Worm (Caenorhabditis elegans) whole organism, L1 larva: ENCODE results near the gene T11G6.3.
A peak's percentile ranks its signal among the peaks of the same experiment; 100 is the strongest.

Experiments
- C04F5.9 ChIP-seq: sonication (generic microtip); optimal IDR thresholded peaks from 2 replicates; lab custom pipeline; 2016; ENCODE audit warnings: missing genetic modification characterization, missing compliant biosample characterization
- C34B4.2 ChIP-seq: sonication (generic microtip); optimal IDR thresholded peaks from 2 replicates; lab custom pipeline; 2017; ENCODE audit warnings: mild to moderate bottlenecking, missing genetic modification characterization, missing compliant biosample characterization
- F16B12.6 ChIP-seq: fragments of 150-350 bp; optimal IDR thresholded peaks from 2 replicates; lab custom pipeline; 2014; ENCODE audit warnings: missing biosample characterization, missing genetic modification characterization
- aly-2 ChIP-seq: fragments of 150-350 bp; optimal IDR thresholded peaks from 2 replicates; lab custom pipeline; 2014; ENCODE audit warnings: missing biosample characterization, missing genetic modification characterization
- blmp-1 ChIP-seq: fragments of 150-350 bp; optimal IDR thresholded peaks from 2 replicates; lab custom pipeline; 2014; ENCODE audit warnings: missing biosample characterization, missing genetic modification characterization
- ceh-8 ChIP-seq: fragments of 200-800 bp; sonication (Bioruptor generic); optimal IDR thresholded peaks from 2 replicates; lab custom pipeline; 2018; ENCODE audit warnings: mild to moderate bottlenecking, missing genetic modification characterization, moderate library complexity, missing compliant biosample characterization
- ceh-82 ChIP-seq, 3 experiments: fragments of 150-350 bp in 1 of 3; sonication (generic microtip) in 2 of 3; optimal IDR thresholded peaks; 2 replicates each; lab custom pipeline; 2014 to 2017; ENCODE audit warnings: missing biosample characterization in 3 of 3, missing genetic modification characterization in 3 of 3
- efl-1 ChIP-seq, 4 experiments: fragments of 150-350 bp; optimal IDR thresholded peaks in 3 of 4; peaks in 1 of 4; 1 replicate in 1 of 4; 2 replicates in 3 of 4; lab custom pipeline; 2014; ENCODE audit warnings: missing biosample characterization in 2 of 4, missing genetic modification characterization in 2 of 4, missing genetic modification reagents in 2 of 4
- egl-13 ChIP-seq: sonication (generic microtip); optimal IDR thresholded peaks from 2 replicates; lab custom pipeline; 2016; ENCODE audit warnings: missing genotype, missing genetic modification reagents, missing genetic modification characterization, missing compliant biosample characterization
- elt-3 ChIP-seq, 6 experiments: fragments of 150-350 bp in 1 of 6; sonication (generic microtip); optimal IDR thresholded peaks; 2 replicates each; lab custom pipeline; 2017 to 2018; ENCODE audit warnings: missing biosample characterization in 6 of 6, missing genetic modification characterization in 6 of 6, inconsistent platforms in 1 of 6
- fkh-10 ChIP-seq: sonication (generic microtip); optimal IDR thresholded peaks from 2 replicates; lab custom pipeline; 2017; ENCODE audit warnings: missing biosample characterization, missing genetic modification reagents, missing genetic modification characterization
- hlh-4 ChIP-seq: sonication (generic microtip); optimal IDR thresholded peaks from 2 replicates; lab custom pipeline; 2016; ENCODE audit warnings: mild to moderate bottlenecking, missing genetic modification characterization, missing compliant biosample characterization
- lin-13 ChIP-seq: fragments of 150-350 bp; optimal IDR thresholded peaks from 2 replicates; lab custom pipeline; 2014; ENCODE audit warnings: missing biosample characterization, missing genetic modification reagents, missing genetic modification characterization
- lin-14 ChIP-seq: fragments of 200-800 bp; sonication (Bioruptor generic); optimal IDR thresholded peaks from 2 replicates; lab custom pipeline; 2018; ENCODE audit warnings: mild to moderate bottlenecking, missing genetic modification characterization, moderate library complexity, missing compliant biosample characterization
- lir-3 ChIP-seq: sonication (generic microtip); optimal IDR thresholded peaks from 2 replicates; lab custom pipeline; 2016; ENCODE audit warnings: mild to moderate bottlenecking, missing genetic modification characterization, moderate library complexity, missing compliant biosample characterization; ENCODE audit not compliant: poor library complexity
- lsy-2 ChIP-seq, 2 experiments: fragments of 150-350 bp; optimal IDR thresholded peaks; 2 replicates each; lab custom pipeline; 2014; ENCODE audit warnings: missing biosample characterization in 2 of 2, missing genetic modification characterization in 2 of 2
- mab-9 ChIP-seq: fragments of 200-800 bp; sonication (Bioruptor generic); IDR thresholded peaks from 2 replicates; pipeline ENCODE4 v1.3.6; 2022; ENCODE audit warnings: missing genetic modification reagents, missing genetic modification characterization, missing compliant biosample characterization
- mdl-1 ChIP-seq, 2 experiments: fragments of 150-350 bp; optimal IDR thresholded peaks; 2 replicates each; lab custom pipeline; 2014 to 2017; ENCODE audit warnings: missing biosample characterization in 2 of 2, missing genetic modification characterization in 2 of 2, inconsistent platforms in 1 of 2
- nhr-11 ChIP-seq: fragments of 150-350 bp; optimal IDR thresholded peaks from 2 replicates; lab custom pipeline; 2014; ENCODE audit warnings: missing biosample characterization, missing genetic modification characterization
- nhr-20 ChIP-seq: sonication (generic microtip); optimal IDR thresholded peaks from 2 replicates; lab custom pipeline; 2016; ENCODE audit warnings: mild to moderate bottlenecking, missing genetic modification characterization, missing compliant biosample characterization
- nhr-237 ChIP-seq: fragments of 150-350 bp; optimal IDR thresholded peaks from 2 replicates; lab custom pipeline; 2014; ENCODE audit warnings: missing biosample characterization, missing genetic modification characterization
- nhr-47 ChIP-seq: sonication (generic microtip); optimal IDR thresholded peaks from 2 replicates; lab custom pipeline; 2016; ENCODE audit warnings: mild to moderate bottlenecking, missing genetic modification characterization, moderate library complexity, missing compliant biosample characterization
- nhr-71 ChIP-seq: sonication (generic microtip); optimal IDR thresholded peaks from 2 replicates; lab custom pipeline; 2016; ENCODE audit warnings: mild to moderate bottlenecking, missing genetic modification characterization, moderate library complexity, missing compliant biosample characterization
- nhr-85 ChIP-seq: sonication (generic microtip); peaks from one replicate; lab custom pipeline; 2016; ENCODE audit warnings: missing genetic modification characterization, inconsistent platforms, missing compliant biosample characterization
- nhr-90 ChIP-seq: sonication (generic microtip); optimal IDR thresholded peaks from 2 replicates; lab custom pipeline; 2016; ENCODE audit warnings: mild to moderate bottlenecking, missing genetic modification characterization, missing compliant biosample characterization; ENCODE audit not compliant: poor library complexity
- pag-3 ChIP-seq: sonication (generic microtip); optimal IDR thresholded peaks from 2 replicates; lab custom pipeline; 2017; ENCODE audit warnings: missing genetic modification characterization, mild to moderate bottlenecking, missing compliant biosample characterization, antibody characterized with exemption, borderline replicate concordance; ENCODE audit not compliant: insufficient read depth
- rnt-1 ChIP-seq: sonication (generic microtip); optimal IDR thresholded peaks from 2 replicates; lab custom pipeline; 2016; ENCODE audit warnings: mild to moderate bottlenecking, missing genetic modification characterization, moderate library complexity, missing compliant biosample characterization
- snu-23 ChIP-seq: sonication (generic microtip); optimal IDR thresholded peaks from 2 replicates; lab custom pipeline; 2016; ENCODE audit warnings: missing genetic modification characterization, missing compliant biosample characterization
- swsn-7 ChIP-seq: sonication (generic microtip); optimal IDR thresholded peaks from 2 replicates; lab custom pipeline; 2016; ENCODE audit warnings: missing genetic modification characterization, missing compliant biosample characterization
- tbx-2 ChIP-seq: sonication (generic microtip); optimal IDR thresholded peaks from 2 replicates; lab custom pipeline; 2016; ENCODE audit warnings: missing genetic modification characterization, missing compliant biosample characterization
- unc-130 ChIP-seq: fragments of 150-350 bp; optimal IDR thresholded peaks from 2 replicates; lab custom pipeline; 2017; ENCODE audit warnings: missing biosample characterization, missing genetic modification characterization, inconsistent platforms
- xbp-1 ChIP-seq: sonication (generic microtip); optimal IDR thresholded peaks from 2 replicates; lab custom pipeline; 2016; ENCODE audit warnings: missing genetic modification characterization, missing compliant biosample characterization
- ztf-4 ChIP-seq: fragments of 150-350 bp; optimal IDR thresholded peaks from 2 replicates; lab custom pipeline; 2014; ENCODE audit warnings: missing biosample characterization, missing genetic modification characterization

The T11G6.3 gene

ce11 chrIV:10855049-10855448, at the start of gene T11G6.3:
Gene T11G6.3 (minus strand): TSS chrIV:10855237.
- TF ChIP-seq elt-3 (tag; optimal IDR thresholded peaks at IDR 0.05; lab: Kevin White, UChicago) (peak in 2 of 6 experiments; percentile 2 to 19), nhr-85 (tag; lab: Kevin White, UChicago) (peak; percentile 66), tbx-2 (tag; lab: Kevin White, UChicago) (peak; percentile 17), nhr-237 (tag; lab: Kevin White, UChicago) (no peak), lsy-2 (tag; optimal IDR thresholded peaks at IDR 0.05; lab: Kevin White, UChicago) (peak in 1 of 2 experiments; percentile 7), mab-9 (GFP tag; lab: Robert Waterston, UW) (no peak), swsn-7 (tag; lab: Kevin White, UChicago) (no peak), snu-23 (GFP tag; lab: Kevin White, UChicago) (peak; percentile 19), lin-14 (peak; percentile 41), blmp-1 (peak; percentile 34), nhr-47 (tag; lab: Kevin White, UChicago) (no peak), nhr-20 (peak; percentile 19), nhr-71 (tag; lab: Kevin White, UChicago) (peak; percentile 4)

DNA sequence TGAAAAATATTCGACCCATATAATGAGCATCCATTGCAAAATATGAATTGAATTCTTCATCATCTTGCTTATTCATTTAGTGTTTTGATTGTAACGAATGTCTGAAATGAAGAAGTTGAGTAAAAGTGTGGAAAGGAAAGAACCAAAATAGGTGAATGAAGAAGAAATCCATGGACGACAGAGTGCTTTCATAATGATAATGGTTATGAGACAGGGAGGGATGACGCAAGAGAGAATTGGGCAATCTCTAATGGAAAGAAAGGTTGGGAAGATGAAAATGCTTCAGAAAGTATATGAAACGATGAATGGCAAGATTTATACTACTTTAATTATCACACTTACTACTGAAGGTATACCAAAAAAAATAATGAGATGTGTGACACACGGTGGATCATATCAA, 49.2 kb upstream of the T11G6.3 start, which contains the start of gene ZK596.3:
Gene ZK596.3, minus strand, starts transcription at position 101 of the 400 bp plus-strand sequence.
- TF ChIP-seq pag-3 (tag; lab: Kevin White, UChicago) (no peak), nhr-71 (tag; lab: Kevin White, UChicago) (no peak)

ce11 chrIV:10902476-10902875, 47.4 kb upstream of the T11G6.3 start:
- no peak for TF ChIP-seq ztf-4 (tag; lab: Kevin White, UChicago)

DNA sequence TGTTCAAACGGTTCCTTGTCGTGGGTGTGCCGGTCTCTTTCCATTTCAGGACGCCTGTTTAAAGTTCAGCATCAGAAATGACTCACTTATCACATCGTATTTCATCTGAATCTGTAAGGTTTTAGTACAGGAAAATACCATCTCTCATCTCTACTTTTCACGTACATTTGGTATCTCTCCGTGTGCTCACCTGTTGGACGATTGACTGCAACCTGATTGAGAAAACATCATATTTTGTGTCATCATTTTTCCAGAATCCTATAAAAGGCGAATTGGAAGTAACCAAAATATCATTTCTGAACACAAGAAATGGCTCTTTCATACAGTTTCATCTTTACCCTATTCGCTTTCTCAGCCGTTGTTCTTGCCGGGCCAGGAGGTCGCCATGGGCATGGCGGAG, 45.0 kb upstream of the T11G6.3 start, which contains the start of gene srlf-30:
Gene srlf-30, plus strand, starts transcription at position 301 of the 400 bp plus-strand sequence.
- TF ChIP-seq F16B12.6 (tag; lab: Kevin White, UChicago) (no peak), lir-3 (tag; lab: Kevin White, UChicago) (no peak), mab-9 (GFP tag; lab: Robert Waterston, UW) (no peak), rnt-1 (tag; lab: Kevin White, UChicago) (no peak), C34B4.2 (no peak), nhr-11 (no peak), aly-2 (tag; lab: Kevin White, UChicago) (no peak), xbp-1 (tag; lab: Kevin White, UChicago) (no peak), hlh-4 (tag; lab: Kevin White, UChicago) (no peak), efl-1 (optimal IDR thresholded peaks at IDR 0.05; lab: Kevin White, UChicago) (no peak), efl-1 (GFP tag; optimal IDR thresholded peaks at IDR 0.05 in 1 of 2; lab: Kevin White, UChicago) (no peak), mdl-1 (tag; optimal IDR thresholded peaks at IDR 0.05; lab: Kevin White, UChicago) (no peak), lin-14 (no peak)

ce11 chrIV:10899091-10899490, 44.1 kb upstream of the T11G6.3 start, which contains the start of the genes F13E9.9 and F13E9.19:
Gene F13E9.9 (minus strand): TSS chrIV:10899191.
Gene F13E9.19 (plus strand): TSS chrIV:10899406.
- no peak for TF ChIP-seq elt-3 (tag; optimal IDR thresholded peaks at IDR 0.05; lab: Kevin White, UChicago)
- no peak for TF ChIP-seq ceh-8
- TF ChIP-seq blmp-1 = no peak
- no peak for TF ChIP-seq nhr-90
- no peak for TF ChIP-seq lin-13
- no peak for TF ChIP-seq fkh-10 (GFP tag; lab: Kevin White, UChicago)
- TF ChIP-seq egl-13 (tag; lab: Kevin White, UChicago) = no peak
- TF ChIP-seq C04F5.9 (tag; lab: Kevin White, UChicago) = no peak
- no peak for TF ChIP-seq ceh-82 (tag; optimal IDR thresholded peaks at IDR 0.05; lab: Kevin White, UChicago)
- TF ChIP-seq unc-130 = no peak
